Worm (Caenorhabditis elegans) whole organism, midembryonic: ENCODE results near the gene rilp-1.

Experiments
- T22C8.4 ChIP-seq: fragments of 200-800 bp; sonication (Bioruptor generic); IDR thresholded peaks from 2 replicates; pipeline ENCODE4 v1.3.6; 2022; ENCODE audit warnings: missing genetic modification characterization, missing compliant biosample characterization
- flt-1 ChIP-seq: fragments of 200-800 bp; sonication (Bioruptor generic); IDR thresholded peaks from 2 replicates; pipeline ENCODE4 v1.3.6; 2022; ENCODE audit warnings: missing genetic modification characterization, missing compliant biosample characterization
- klf-2 ChIP-seq: fragments of 200-800 bp; sonication (Bioruptor generic); conservative IDR thresholded peaks from 2 replicates; pipeline ENCODE4 v1.3.6; 2022; ENCODE audit warnings: missing genetic modification reagents, missing genetic modification characterization, missing compliant biosample characterization
- med-1 ChIP-seq: sonication (generic microtip); optimal IDR thresholded peaks from 2 replicates; lab custom pipeline; 2017; ENCODE audit warnings: missing genetic modification characterization, mild to moderate bottlenecking, missing compliant biosample characterization, antibody characterized with exemption, missing genetic modification reagents; ENCODE audit not compliant: insufficient read depth
- ref-1 ChIP-seq: fragments of 200-800 bp; sonication (Bioruptor generic); conservative IDR thresholded peaks from 2 replicates; pipeline ENCODE4 v1.3.6; 2022; ENCODE audit warnings: missing genetic modification reagents, missing genetic modification characterization, missing compliant biosample characterization
- ztf-23 ChIP-seq: fragments of 200-800 bp; sonication (Bioruptor generic); IDR thresholded peaks from 2 replicates; pipeline ENCODE4 v1.3.6; 2022; ENCODE audit warnings: missing genetic modification reagents, missing genetic modification characterization, missing compliant biosample characterization
- ztf-29 ChIP-seq: fragments of 200-800 bp; sonication (Bioruptor generic); IDR thresholded peaks from 2 replicates; pipeline ENCODE4 v1.3.6; 2022; ENCODE audit warnings: missing genetic modification reagents, missing genetic modification characterization, missing compliant biosample characterization

DNA sequence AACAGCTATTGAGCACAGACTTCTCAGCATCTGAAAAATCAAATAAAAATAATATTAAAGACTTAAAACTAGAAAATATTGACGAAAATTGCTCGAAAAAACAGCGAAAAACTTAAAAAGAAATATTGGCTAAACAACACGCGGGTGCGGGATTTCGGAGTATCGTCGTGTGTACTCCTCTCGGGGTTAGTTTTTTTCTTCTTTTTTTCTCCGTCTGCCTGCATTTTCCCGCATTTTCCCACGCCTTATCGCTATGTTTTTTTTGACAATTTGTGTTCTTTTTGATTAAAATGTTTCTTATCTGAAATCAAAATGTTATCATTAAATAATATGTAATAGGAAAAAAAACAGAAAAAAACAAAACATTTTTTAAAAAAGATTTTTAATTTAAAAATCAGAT lies 5.6 kb upstream of the rilp-1 start, which contains the start of gene mrps-31:
- TF ChIP-seq flt-1 (GFP tag; lab: Robert Waterston, UW) = no peak
- TF ChIP-seq ztf-23 (GFP tag; lab: Robert Waterston, UW) = no peak
- no peak for TF ChIP-seq ref-1
- no peak for TF ChIP-seq klf-2 (GFP tag; lab: Robert Waterston, UW)
- TF ChIP-seq med-1 (GFP tag; lab: Kevin White, UChicago) = no peak
- TF ChIP-seq T22C8.4 (GFP tag; lab: Robert Waterston, UW) = no peak
- no peak for TF ChIP-seq ztf-29 (GFP tag; lab: Robert Waterston, UW)
